Worm (Caenorhabditis elegans) whole organism, L3 larva: ENCODE results near the gene F54E4.3.

Source experiments
- ZK546.5 ChIP-seq: sonication (generic microtip); optimal IDR thresholded peaks from 2 replicates; lab custom pipeline; 2017; ENCODE audit warnings: missing biosample characterization, missing genetic modification characterization
- aly-2 ChIP-seq: fragments of 150-350 bp; optimal IDR thresholded peaks from 2 replicates; lab custom pipeline; 2014; ENCODE audit warnings: missing biosample characterization, missing genetic modification characterization
- ama-1 ChIP-seq: fragments of 150-350 bp; optimal IDR thresholded peaks from 2 replicates; lab custom pipeline; 2018
- ceh-16 ChIP-seq: sonication (generic microtip); optimal IDR thresholded peaks from 2 replicates; lab custom pipeline; 2017; ENCODE audit warnings: missing biosample characterization, missing genetic modification characterization
- ceh-28 ChIP-seq: fragments of 150-350 bp; optimal IDR thresholded peaks from 2 replicates; lab custom pipeline; 2014; ENCODE audit warnings: missing biosample characterization, missing genetic modification reagents, missing genetic modification characterization
- ceh-82 ChIP-seq: fragments of 150-350 bp; optimal IDR thresholded peaks from 2 replicates; lab custom pipeline; 2014; ENCODE audit warnings: missing biosample characterization, missing genetic modification characterization
- ceh-9 ChIP-seq: sonication (generic microtip); optimal IDR thresholded peaks from 2 replicates; lab custom pipeline; 2018; ENCODE audit warnings: missing biosample characterization, missing genetic modification characterization
- egl-27 ChIP-seq: sonication (generic microtip); optimal IDR thresholded peaks from 4 replicates; lab custom pipeline; 2017; ENCODE audit warnings: missing biosample characterization, missing genetic modification reagents, missing genetic modification characterization
- egl-5 ChIP-seq: fragments of 150-350 bp; optimal IDR thresholded peaks from 2 replicates; lab custom pipeline; 2017; ENCODE audit warnings: missing biosample characterization, missing genetic modification reagents, missing genetic modification characterization, inconsistent platforms
- elt-1 ChIP-seq: fragments of 150-350 bp; optimal IDR thresholded peaks from 2 replicates; lab custom pipeline; 2014; ENCODE audit warnings: missing biosample characterization, missing genetic modification characterization
- elt-2 ChIP-seq: sonication (generic microtip); optimal IDR thresholded peaks from 2 replicates; lab custom pipeline; 2016; ENCODE audit warnings: missing genetic modification reagents, mild to moderate bottlenecking, missing genetic modification characterization, missing compliant biosample characterization
- elt-3 ChIP-seq, 3 experiments: fragments of 150-350 bp in 1 of 3; sonication (generic microtip) in 2 of 3; optimal IDR thresholded peaks; 2 replicates in 2 of 3; 4 replicates in 1 of 3; lab custom pipeline; 2014 to 2017; ENCODE audit warnings: missing biosample characterization in 3 of 3, missing genetic modification characterization in 3 of 3
- eor-1 ChIP-seq, 2 experiments: fragments of 150-350 bp; optimal IDR thresholded peaks; 2 replicates each; lab custom pipeline; 2014 to 2018; ENCODE audit warnings: missing biosample characterization in 2 of 2, missing genetic modification characterization in 2 of 2
- fos-1 ChIP-seq: fragments of 150-350 bp; optimal IDR thresholded peaks from 2 replicates; lab custom pipeline; 2014; ENCODE audit warnings: missing biosample characterization, missing genetic modification characterization
- hmg-11 ChIP-seq: sonication (generic microtip); optimal IDR thresholded peaks from 2 replicates; lab custom pipeline; 2016; ENCODE audit warnings: missing genetic modification characterization, missing compliant biosample characterization
- jun-1 ChIP-seq: fragments of 150-350 bp; optimal IDR thresholded peaks from 2 replicates; lab custom pipeline; 2014; ENCODE audit warnings: missing biosample characterization, missing genetic modification reagents, missing genetic modification characterization
- lin-15B ChIP-seq: fragments of 150-350 bp; optimal IDR thresholded peaks from 2 replicates; lab custom pipeline; 2014; ENCODE audit warnings: missing biosample characterization, missing genetic modification characterization
- lin-39 ChIP-seq: fragments of 150-350 bp; optimal IDR thresholded peaks from 2 replicates; lab custom pipeline; 2018; ENCODE audit warnings: missing biosample characterization, missing genetic modification reagents, missing genetic modification characterization
- mdl-1 ChIP-seq: fragments of 150-350 bp; optimal IDR thresholded peaks from 2 replicates; lab custom pipeline; 2014; ENCODE audit warnings: missing biosample characterization, missing genetic modification characterization
- mml-1 ChIP-seq: fragments of 150-350 bp; sonication (generic microtip); optimal IDR thresholded peaks from 3 replicates; lab custom pipeline; 2014; ENCODE audit warnings: missing biosample characterization, missing genetic modification characterization
- nfya-1 ChIP-seq: sonication (generic microtip); optimal IDR thresholded peaks from 2 replicates; lab custom pipeline; 2017; ENCODE audit warnings: missing genetic modification characterization, mild to moderate bottlenecking, missing compliant biosample characterization, antibody characterized with exemption, moderate library complexity; ENCODE audit not compliant: insufficient read depth
- nhr-11 ChIP-seq: fragments of 150-350 bp; optimal IDR thresholded peaks from 2 replicates; lab custom pipeline; 2014; ENCODE audit warnings: missing biosample characterization, missing genetic modification characterization
- nhr-12 ChIP-seq: fragments of 150-350 bp; optimal IDR thresholded peaks from 2 replicates; lab custom pipeline; 2014; ENCODE audit warnings: missing biosample characterization, missing genetic modification characterization
- nhr-23 ChIP-seq: fragments of 150-350 bp; optimal IDR thresholded peaks from 2 replicates; lab custom pipeline; 2014; ENCODE audit warnings: missing biosample characterization, missing genetic modification reagents, missing genetic modification characterization
- nhr-237 ChIP-seq: fragments of 150-350 bp; optimal IDR thresholded peaks from 2 replicates; lab custom pipeline; 2014; ENCODE audit warnings: missing biosample characterization, missing genetic modification characterization
- nhr-25 ChIP-seq: sonication (generic microtip); optimal IDR thresholded peaks from 2 replicates; lab custom pipeline; 2017; ENCODE audit warnings: missing biosample characterization, missing genetic modification characterization
- nhr-28 ChIP-seq: fragments of 150-350 bp; optimal IDR thresholded peaks from 2 replicates; lab custom pipeline; 2014; ENCODE audit warnings: missing biosample characterization, missing genetic modification characterization
- nhr-43 ChIP-seq: sonication (generic microtip); optimal IDR thresholded peaks from 2 replicates; lab custom pipeline; 2016; ENCODE audit warnings: mild to moderate bottlenecking, missing genetic modification characterization, missing compliant biosample characterization; ENCODE audit not compliant: poor library complexity, severe bottlenecking
- nhr-67 ChIP-seq: fragments of 150-350 bp; optimal IDR thresholded peaks from 2 replicates; lab custom pipeline; 2014; ENCODE audit warnings: missing biosample characterization, missing genetic modification characterization
- pha-4 ChIP-seq: fragments of 150-350 bp; optimal IDR thresholded peaks from 2 replicates; lab custom pipeline; 2014; ENCODE audit warnings: missing biosample characterization, missing genetic modification reagents, missing genetic modification characterization
- pqm-1 ChIP-seq: fragments of 150-350 bp; optimal IDR thresholded peaks from 2 replicates; lab custom pipeline; 2017; ENCODE audit warnings: missing biosample characterization, missing genetic modification characterization, inconsistent platforms
- sea-2 ChIP-seq: fragments of 150-350 bp; sonication (generic microtip); optimal IDR thresholded peaks from 4 replicates; lab custom pipeline; 2014; ENCODE audit warnings: missing biosample characterization, missing genetic modification reagents, missing genetic modification characterization
- snpc-4 ChIP-seq: fragments of 150-350 bp; optimal IDR thresholded peaks from 2 replicates; lab custom pipeline; 2014; ENCODE audit warnings: missing biosample characterization, missing genetic modification characterization
- tbx-2 ChIP-seq: sonication (generic microtip); optimal IDR thresholded peaks from 2 replicates; lab custom pipeline; 2016; ENCODE audit warnings: mild to moderate bottlenecking, missing genetic modification characterization, missing compliant biosample characterization
- unc-39 ChIP-seq: sonication (generic microtip); optimal IDR thresholded peaks from 4 replicates; lab custom pipeline; 2017; ENCODE audit warnings: missing biosample characterization, missing genetic modification characterization
- unc-62 ChIP-seq: fragments of 150-350 bp; sonication (generic microtip); optimal IDR thresholded peaks from 4 replicates; lab custom pipeline; 2014; ENCODE audit warnings: missing biosample characterization, missing genetic modification reagents, missing genetic modification characterization
- zag-1 ChIP-seq: fragments of 150-350 bp; optimal IDR thresholded peaks from 2 replicates; lab custom pipeline; 2014; ENCODE audit warnings: missing biosample characterization, missing genetic modification characterization
- ztf-11 ChIP-seq: fragments of 150-350 bp; optimal IDR thresholded peaks from 2 replicates; lab custom pipeline; 2014; ENCODE audit warnings: missing biosample characterization, missing genetic modification characterization
- ztf-4 ChIP-seq: fragments of 150-350 bp; optimal IDR thresholded peaks from 2 replicates; lab custom pipeline; 2014; ENCODE audit warnings: missing biosample characterization, missing genetic modification characterization

F54E4.3 gene

DNA sequence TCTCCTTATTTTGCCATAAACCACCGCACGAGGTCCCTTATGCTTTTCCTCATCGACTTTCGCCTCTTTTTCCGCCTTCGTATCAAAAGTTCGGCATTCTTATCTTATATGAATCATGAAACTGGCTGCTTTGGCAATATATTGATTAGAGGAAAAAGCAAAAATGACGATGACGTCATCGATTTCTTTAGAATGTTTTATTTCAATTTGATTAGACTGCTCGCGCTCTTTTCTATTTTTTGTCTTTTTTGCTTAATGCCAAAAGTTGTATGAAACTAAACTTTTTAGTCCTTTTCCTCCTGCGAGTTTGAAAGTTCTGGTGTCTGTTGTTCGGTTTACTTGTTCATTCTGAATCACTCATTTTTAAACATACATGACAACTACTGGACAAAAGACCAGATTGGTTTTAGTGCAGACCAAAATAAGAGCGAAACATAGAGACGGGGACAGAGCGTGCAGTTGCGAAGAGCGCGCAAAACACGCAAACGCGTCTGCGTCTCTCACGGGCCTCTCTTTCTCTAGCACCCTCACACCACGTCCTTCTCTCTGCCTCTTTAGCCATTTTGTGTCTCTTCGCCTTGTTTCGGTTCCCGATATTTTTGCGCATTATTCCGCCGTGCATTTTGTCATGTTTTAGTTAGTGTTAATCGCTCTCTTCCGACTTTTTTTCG lies 26.0 kb downstream of the F54E4.3 start:
- TF ChIP-seq nhr-12 (no peak), lin-15B (tag; lab: Kevin White, UChicago) (peak; percentile 24), ZK546.5 (tag; lab: Kevin White, UChicago) (no peak), nhr-23 (tag; lab: Kevin White, UChicago) (peak; percentile 62), snpc-4 (tag; lab: Kevin White, UChicago) (peak; percentile 2), nfya-1 (tag; lab: Kevin White, UChicago) (no peak), elt-2 (peak; percentile 10), eor-1 (tag; optimal IDR thresholded peaks at IDR 0.05; lab: Kevin White, UChicago) (no peak), nhr-25 (tag; lab: Kevin White, UChicago) (peak; percentile 61), lin-39 (tag; lab: Kevin White, UChicago) (peak; percentile 38), ceh-28 (peak; percentile 13), hmg-11 (tag; lab: Kevin White, UChicago) (peak; percentile 87), elt-1 (no peak), mdl-1 (tag; lab: Kevin White, UChicago) (no peak), pqm-1 (tag; lab: Kevin White, UChicago) (peak; percentile 12)

DNA sequence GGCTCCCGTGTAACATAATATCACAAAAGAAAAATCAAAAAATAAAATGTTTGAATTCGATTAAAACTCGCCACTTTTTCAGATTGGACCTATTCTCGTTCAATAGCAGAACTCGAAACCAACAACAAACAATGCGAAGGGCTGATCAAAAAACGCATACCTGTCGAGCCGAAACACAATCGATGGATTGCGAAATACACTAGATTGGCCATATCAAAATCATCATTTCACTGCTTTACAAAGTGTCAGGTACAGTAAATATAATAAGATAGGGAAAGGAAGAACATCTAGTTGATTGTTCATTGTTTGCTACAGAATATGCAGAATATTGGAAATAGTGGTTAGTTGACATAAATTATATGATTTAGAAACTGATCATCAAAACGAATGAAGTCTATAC lies 28.5 kb downstream of the F54E4.3 start:
- TF ChIP-seq ama-1 = no peak
- TF ChIP-seq mml-1 (tag; lab: Kevin White, UChicago) = no peak
- TF ChIP-seq nhr-67 = no peak
- TF ChIP-seq nhr-12 = no peak
- no peak for TF ChIP-seq fos-1 (tag; lab: Kevin White, UChicago)
- no peak for TF ChIP-seq pha-4 (tag; lab: Kevin White, UChicago)
- no peak for TF ChIP-seq nhr-28 (tag; lab: Kevin White, UChicago)
- TF ChIP-seq ceh-28 = no peak
- TF ChIP-seq ceh-16 (tag; lab: Kevin White, UChicago) = no peak
- TF ChIP-seq zag-1 = no peak
- TF ChIP-seq elt-3 (tag; optimal IDR thresholded peaks at IDR 0.05; lab: Kevin White, UChicago) = no peak
- TF ChIP-seq tbx-2 = no peak
- TF ChIP-seq lin-39 (tag; lab: Kevin White, UChicago) = no peak
- TF ChIP-seq, all 47 proteins: peak for 0

DNA sequence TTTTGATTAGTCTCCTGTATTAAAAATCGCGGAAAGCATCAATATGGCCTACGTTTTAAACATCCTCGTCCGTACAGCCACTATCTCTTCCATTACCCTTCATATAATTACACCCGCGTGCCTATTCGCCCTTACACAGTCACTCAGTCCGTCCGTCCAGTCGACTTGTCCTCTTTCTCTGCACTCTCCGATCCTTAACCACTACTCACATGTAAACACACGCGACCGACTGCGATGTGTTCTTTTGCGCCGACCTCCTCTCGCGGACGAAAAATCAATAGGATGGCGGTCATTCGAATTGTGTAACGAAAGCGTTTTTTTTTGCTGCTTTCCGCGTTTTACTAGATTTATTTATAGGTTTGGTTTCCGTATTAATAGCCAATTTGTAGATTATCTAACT lies 33.5 kb downstream of the F54E4.3 start, which contains the start of gene eor-2:
eor-2 (plus strand) TSS at position 342 of the 400 bp plus-strand sequence.
- TF ChIP-seq unc-39 (no peak), ceh-28 (peak; percentile 79), nhr-43 (tag; lab: Kevin White, UChicago) (no peak), snpc-4 (tag; lab: Kevin White, UChicago) (peak; percentile 86), ceh-9 (tag; lab: Kevin White, UChicago) (no peak), hmg-11 (tag; lab: Kevin White, UChicago) (peak; percentile 93), nhr-67 (no peak), aly-2 (tag; lab: Kevin White, UChicago) (no peak), jun-1 (tag; lab: Kevin White, UChicago) (peak; percentile 68), pha-4 (tag; lab: Kevin White, UChicago) (peak; percentile 86), nhr-23 (tag; lab: Kevin White, UChicago) (peak; percentile 77), egl-5 (tag; lab: Kevin White, UChicago) (peak; percentile 79), lin-15B (tag; lab: Kevin White, UChicago) (peak; percentile 52), ceh-16 (tag; lab: Kevin White, UChicago) (peak; percentile 6), ceh-82 (tag; lab: Kevin White, UChicago) (no peak), nhr-25 (tag; lab: Kevin White, UChicago) (peak; percentile 95), egl-27 (tag; lab: Kevin White, UChicago) (peak; percentile 66), ama-1 (peak; percentile 17), ZK546.5 (tag; lab: Kevin White, UChicago) (no peak), fos-1 (tag; lab: Kevin White, UChicago) (peak; percentile 17), ztf-11 (tag; lab: Kevin White, UChicago) (no peak), nhr-237 (tag; lab: Kevin White, UChicago) (no peak), mdl-1 (tag; lab: Kevin White, UChicago) (peak; percentile 80), nfya-1 (tag; lab: Kevin White, UChicago) (peak; percentile 92), unc-62 (peak; percentile 42), elt-2 (peak; percentile 61), nhr-11 (no peak), nhr-28 (tag; lab: Kevin White, UChicago) (no peak), lin-39 (tag; lab: Kevin White, UChicago) (peak; percentile 81), mml-1 (tag; lab: Kevin White, UChicago) (no peak), pqm-1 (tag; lab: Kevin White, UChicago) (peak; percentile 44), ztf-4 (tag; lab: Kevin White, UChicago) (peak; percentile 8), sea-2 (GFP tag; lab: Kevin White, UChicago) (peak; percentile 45), elt-3 (tag; optimal IDR thresholded peaks at IDR 0.05; lab: Kevin White, UChicago) (no peak), elt-1 (no peak), tbx-2 (no peak)
- TF ChIP-seq, all 47 proteins: peak for 21
